Worm (Caenorhabditis elegans): ENCODE results near the gene daz-1.

daz-1 gene

ce11 chrII:5473946-5474423 lies 17.9 kb downstream of the daz-1 start, which contains the start of gene mrps-16:
mrps-16 (plus strand) TSS chrII:5474373.
- TF ChIP-seq fos-1 (tag; optimal IDR thresholded peaks at IDR 0.05): peak; percentile 45
- TF ChIP-seq nhr-11 (tag; optimal IDR thresholded peaks at IDR 0.05): no peak
- TF ChIP-seq tlp-1 (tag; optimal IDR thresholded peaks at IDR 0.05): no peak
- no peak for TF ChIP-seq egl-27 (tag; optimal IDR thresholded peaks at IDR 0.05)
- TF ChIP-seq ceh-8 (GFP tag; optimal IDR thresholded peaks at IDR 0.05): peak; percentile 6
- peak; percentile 15 for TF ChIP-seq ama-1 (optimal IDR thresholded peaks at IDR 0.05)
- TF ChIP-seq fkh-8 (tag; optimal IDR thresholded peaks at IDR 0.05): peak; percentile 36
- TF ChIP-seq isw-1 (GFP tag; IDR thresholded peaks at IDR 0.05): peak; percentile 55
- TF ChIP-seq pqm-1 (tag; optimal IDR thresholded peaks at IDR 0.05): no peak
- peak in 1 of 6 experiments; percentile 72 for TF ChIP-seq elt-3 (tag; optimal IDR thresholded peaks at IDR 0.05)
- TF ChIP-seq hlh-17 (GFP tag; optimal IDR thresholded peaks at IDR 0.05; ENCODE audit: borderline replicate concordance): no peak
- TF ChIP-seq sptf-1 (tag; optimal IDR thresholded peaks at IDR 0.05): no peak
- TF ChIP-seq dpl-1 (GFP tag; optimal IDR thresholded peaks at IDR 0.05): peak; percentile 96 to 98 (median 97)
- peak; percentile 81 for TF ChIP-seq nhr-47 (tag; optimal IDR thresholded peaks at IDR 0.05)
- TF ChIP-seq skn-1 (tag; optimal IDR thresholded peaks at IDR 0.05): peak; percentile 52
- peak; percentile 51 to 73 (median 67) for TF ChIP-seq ceh-82 (tag; optimal IDR thresholded peaks at IDR 0.05)
- TF ChIP-seq ceh-63 (GFP tag; optimal IDR thresholded peaks at IDR 0.05): no peak
- TF ChIP-seq mab-9 (GFP tag; IDR thresholded peaks at IDR 0.05): peak; percentile 36; the same call in 1 of the 2 replicates
- TF ChIP-seq elt-2 (tag; optimal IDR thresholded peaks at IDR 0.05): peak; percentile 61
- TF ChIP-seq efl-3 (GFP tag; optimal IDR thresholded peaks at IDR 0.05): no peak
- TF ChIP-seq nhr-85 (tag): peak; percentile 87
- TF ChIP-seq mdl-1 (tag; optimal IDR thresholded peaks at IDR 0.05): peak in 1 of 2 experiments; percentile 28
- peak; percentile 4 for TF ChIP-seq C04F5.9 (tag; optimal IDR thresholded peaks at IDR 0.05)
- peak; percentile 82 to 83 for TF ChIP-seq lsy-2 (tag; optimal IDR thresholded peaks at IDR 0.05)
- no peak for TF ChIP-seq hlh-4 (tag; optimal IDR thresholded peaks at IDR 0.05)
- peak; percentile 79 for TF ChIP-seq rnt-1 (tag; optimal IDR thresholded peaks at IDR 0.05)
- TF ChIP-seq zip-4 (GFP tag; optimal IDR thresholded peaks at IDR 0.05): peak; percentile 44
- TF ChIP-seq efl-1 (optimal IDR thresholded peaks at IDR 0.05): peak; percentile 94 to 98
- peak; percentile 99 to 100 for TF ChIP-seq efl-1 (GFP tag; optimal IDR thresholded peaks at IDR 0.05 in 1 of 2)
- peak; percentile 81 for TF ChIP-seq nhr-71 (tag; optimal IDR thresholded peaks at IDR 0.05)
- no peak for TF ChIP-seq C34B4.2 (tag; optimal IDR thresholded peaks at IDR 0.05)
- TF ChIP-seq mep-1 (tag; optimal IDR thresholded peaks at IDR 0.05): peak; percentile 84
- TF ChIP-seq sox-4 (tag; optimal IDR thresholded peaks at IDR 0.05): no peak
- no peak for TF ChIP-seq pag-3 (tag; optimal IDR thresholded peaks at IDR 0.05; ENCODE audit: borderline replicate concordance, insufficient read depth)
- peak; percentile 59 for TF ChIP-seq blmp-1 (tag; optimal IDR thresholded peaks at IDR 0.05)
- TF ChIP-seq lin-35 (GFP tag; optimal IDR thresholded peaks at IDR 0.05): peak; percentile 97 to 98
- no peak for TF ChIP-seq aha-1 (tag; optimal IDR thresholded peaks at IDR 0.05)
- peak; percentile 80 for TF ChIP-seq C16A3.4 (tag; optimal IDR thresholded peaks at IDR 0.05)
- TF ChIP-seq hpl-2 (GFP tag; optimal IDR thresholded peaks at IDR 0.05): no peak
- peak; percentile 80 for TF ChIP-seq snu-23 (GFP tag; optimal IDR thresholded peaks at IDR 0.05)
- no peak for TF ChIP-seq ces-1 (GFP tag; optimal IDR thresholded peaks at IDR 0.05)
- peak; percentile 58 for TF ChIP-seq unc-86 (tag; optimal IDR thresholded peaks at IDR 0.05)
- TF ChIP-seq aly-2 (tag; optimal IDR thresholded peaks at IDR 0.05): peak; percentile 24
- TF ChIP-seq ets-5 (GFP tag; IDR thresholded peaks at IDR 0.05): no peak
- no peak for TF ChIP-seq fkh-4 (tag; optimal IDR thresholded peaks at IDR 0.05; ENCODE audit: borderline replicate concordance)
- TF ChIP-seq mef-2 (tag; optimal IDR thresholded peaks at IDR 0.05): no peak
- no peak for TF ChIP-seq sup-37 (GFP tag; optimal IDR thresholded peaks at IDR 0.05)
- peak; percentile 73 for TF ChIP-seq nhr-20 (tag; optimal IDR thresholded peaks at IDR 0.05)
- TF ChIP-seq ceh-88 (GFP tag; IDR thresholded peaks at IDR 0.05): no peak
- no peak for TF ChIP-seq vab-15 (tag; optimal IDR thresholded peaks at IDR 0.05)
- peak; percentile 58 for TF ChIP-seq unc-130 (tag; optimal IDR thresholded peaks at IDR 0.05)
- TF ChIP-seq swsn-7 (tag; optimal IDR thresholded peaks at IDR 0.05): peak; percentile 76
- no peak for TF ChIP-seq ztf-11 (tag; optimal IDR thresholded peaks at IDR 0.05)

Data from whole organism, L1 larva.